Worm (Caenorhabditis elegans): ENCODE data around the gene F26A1.3.

DNA sequence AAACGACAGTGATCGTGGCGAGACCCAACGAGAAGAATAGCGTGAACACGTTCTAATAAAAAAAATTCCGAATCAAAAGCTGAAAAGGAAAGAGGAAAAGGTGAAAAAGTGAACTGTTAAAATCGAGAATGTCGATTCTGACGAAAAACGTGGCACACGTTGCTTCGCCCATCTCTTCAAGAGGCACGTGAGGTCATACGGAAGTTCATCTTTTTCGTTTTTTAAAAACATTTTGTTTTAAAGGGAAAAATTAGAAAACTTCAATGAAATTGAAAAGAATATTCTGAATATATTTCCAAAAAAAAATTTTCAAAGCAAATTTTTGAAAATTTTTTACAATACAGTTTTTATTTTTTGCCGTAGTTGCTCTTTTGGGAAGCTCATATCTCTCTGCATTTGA, 15.5 kb upstream of the F26A1.3 start, which contains the start of gene C38D4.7:
- TF ChIP-seq nhr-6 (tag; optimal IDR thresholded peaks at IDR 0.05) = no peak
- no peak for TF ChIP-seq lin-1 (GFP tag; IDR thresholded peaks at IDR 0.05)
- no peak for TF ChIP-seq attf-4 (tag; optimal IDR thresholded peaks at IDR 0.05)
- no peak for TF ChIP-seq ZK546.5 (tag; optimal IDR thresholded peaks at IDR 0.05)
- TF ChIP-seq snpc-1.2 (GFP tag; IDR thresholded peaks at IDR 0.05) = no peak
- TF ChIP-seq ctbp-1 (GFP tag; IDR thresholded peaks at IDR 0.05) = no peak
- no peak for TF ChIP-seq daf-16 (GFP tag; optimal IDR thresholded peaks at IDR 0.05)
- no peak for TF ChIP-seq daf-16 (tag; optimal IDR thresholded peaks at IDR 0.05)
